Fruit fly (Drosophila melanogaster): ENCODE results near the gene MKP-4.

MKP-4 gene

DNA sequence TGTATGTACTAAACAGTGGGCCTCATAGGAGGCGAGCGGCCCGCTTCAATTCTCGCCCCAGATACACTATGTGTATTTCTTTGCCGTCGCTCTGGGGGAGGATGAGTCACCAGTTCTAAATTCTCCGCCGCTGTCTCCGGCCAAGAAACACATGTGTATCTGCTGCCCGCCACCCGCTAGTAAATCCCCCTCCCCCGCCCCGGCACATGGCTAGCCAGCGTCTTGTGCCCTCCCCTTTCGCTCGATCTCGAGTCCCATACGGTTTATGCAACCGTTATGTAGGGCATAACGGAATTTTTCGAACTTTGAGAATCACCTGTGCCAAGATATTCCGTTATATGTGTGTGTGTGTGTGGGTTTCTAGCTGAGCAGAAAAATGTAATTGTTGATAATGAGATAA lies 17.0 kb upstream of the MKP-4 start (continued):
- no peak for TF ChIP-seq CG10209 (GFP tag; optimal IDR thresholded peaks at IDR 0.05)
- TF ChIP-seq MTF-1 (GFP tag; optimal IDR thresholded peaks at IDR 0.05; ENCODE audit: borderline replicate concordance), result no peak
- no peak for TF ChIP-seq Ssrp (tag; optimal IDR thresholded peaks at IDR 0.05)
- peak; percentile 23 for TF ChIP-seq cg (GFP tag; optimal IDR thresholded peaks at IDR 0.05)
- TF ChIP-seq twi (tag; optimal IDR thresholded peaks at IDR 0.05), result peak; percentile 91
- TF ChIP-seq bbx (GFP tag; IDR thresholded peaks at IDR 0.05; ENCODE audit: partially characterized antibody), result 0 out of 2 replicates have a peak, but pooled peaks have one; percentile 20
- 0 out of 2 replicates have a peak, but pooled peaks have one; percentile 49 for TF ChIP-seq Rfx (GFP tag; IDR thresholded peaks at IDR 0.05)
- peak; percentile 51; the same call in 2 of the 3 replicates for TF ChIP-seq CG6175 (GFP tag; IDR thresholded peaks at IDR 0.05)
- TF ChIP-seq Dref (GFP tag; IDR thresholded peaks at IDR 0.05), result 0 out of 2 replicates have a peak, but pooled peaks have one; percentile 15
- peak; percentile 92 for TF ChIP-seq CG10543 (GFP tag; optimal IDR thresholded peaks at IDR 0.05)
- no peak for TF ChIP-seq YL-1 (GFP tag; optimal IDR thresholded peaks at IDR 0.05)
- no peak for TF ChIP-seq corto (GFP tag; optimal IDR thresholded peaks at IDR 0.05)
- TF ChIP-seq kay (GFP tag; optimal IDR thresholded peaks at IDR 0.05), result peak; percentile 80
- peak; percentile 42 for TF ChIP-seq kah (GFP tag; optimal IDR thresholded peaks at IDR 0.05)
- TF ChIP-seq CG8290 (GFP tag; optimal IDR thresholded peaks at IDR 0.05), result no peak
- peak in 1 of 2 experiments; percentile 40 for TF ChIP-seq CG8290 (tag; optimal IDR thresholded peaks at IDR 0.05)
- no peak for TF ChIP-seq hth (optimal IDR thresholded peaks at IDR 0.05)
- TF ChIP-seq CG15011 (GFP tag; optimal IDR thresholded peaks at IDR 0.05), result no peak
- peak; percentile 32 for TF ChIP-seq exex (tag; optimal IDR thresholded peaks at IDR 0.05)
- no peak for TF ChIP-seq CG2678 (tag; optimal IDR thresholded peaks at IDR 0.05)
- TF ChIP-seq crol (GFP tag; IDR thresholded peaks at IDR 0.05), result peak; percentile 96
- peak; percentile 53; the same call in 1 of the 2 replicates for TF ChIP-seq NFAT (GFP tag; IDR thresholded peaks at IDR 0.05)
- no peak for TF ChIP-seq Dip2 (GFP tag; IDR thresholded peaks at IDR 0.05)
- peak; percentile 68 for TF ChIP-seq sug (tag; optimal IDR thresholded peaks at IDR 0.05)
- TF ChIP-seq CG4707 (GFP tag; optimal IDR thresholded peaks at IDR 0.05), result peak; percentile 39
- TF ChIP-seq Adf1 (GFP tag; IDR thresholded peaks at IDR 0.05), result peak; percentile 9; the same call in 1 of the 2 replicates
- no peak for TF ChIP-seq grn (GFP tag; optimal IDR thresholded peaks at IDR 0.05)
- no peak for TF ChIP-seq CG32772 (GFP tag; IDR thresholded peaks at IDR 0.05)
- TF ChIP-seq gsb-n (tag; optimal IDR thresholded peaks at IDR 0.05), result no peak
- TF ChIP-seq CG34376 (GFP tag; optimal IDR thresholded peaks at IDR 0.05), result peak; percentile 0
- TF ChIP-seq CG11723 (GFP tag; optimal IDR thresholded peaks at IDR 0.05), result no peak
- TF ChIP-seq row (GFP tag; IDR thresholded peaks at IDR 0.05), result 0 out of 3 replicates have a peak, but pooled peaks have one; percentile 7

dm6 chrX:19606558-19606957 lies 16.4 kb upstream of the MKP-4 start:
- TF ChIP-seq Antp (GFP tag; optimal IDR thresholded peaks at IDR 0.05), result no peak
- peak; percentile 82 for TF ChIP-seq sr (GFP tag; IDR thresholded peaks at IDR 0.05)
- TF ChIP-seq TFAM (GFP tag; optimal IDR thresholded peaks at IDR 0.05), result no peak
- no peak for TF ChIP-seq tx (GFP tag; optimal IDR thresholded peaks at IDR 0.05)
- no peak for TF ChIP-seq CG1832 (GFP tag; optimal IDR thresholded peaks at IDR 0.05)
- TF ChIP-seq usp (GFP tag; optimal IDR thresholded peaks at IDR 0.05), result no peak
- no peak for TF ChIP-seq CG8944 (GFP tag; optimal IDR thresholded peaks at IDR 0.05)
- peak; percentile 0; the same call in 1 of the 2 replicates for TF ChIP-seq vvl (GFP tag; IDR thresholded peaks at IDR 0.05)
- no peak for TF ChIP-seq crol (GFP tag; IDR thresholded peaks at IDR 0.05)
- 0 out of 4 replicates have a peak, but pooled peaks have one; percentile 48 for TF ChIP-seq chinmo (GFP tag; IDR thresholded peaks at IDR 0.05; ENCODE audit: partially characterized antibody)
- TF ChIP-seq en (GFP tag; optimal IDR thresholded peaks at IDR 0.05), result no peak
- TF ChIP-seq CG9609 (GFP tag; optimal IDR thresholded peaks at IDR 0.05), result no peak
- TF ChIP-seq ftz-f1 (GFP tag; optimal IDR thresholded peaks at IDR 0.05), result peak; percentile 35
- peak; percentile 61 for TF ChIP-seq CG5180 (GFP tag; optimal IDR thresholded peaks at IDR 0.05)
- TF ChIP-seq Med (GFP tag), result peak; percentile 41
- TF ChIP-seq CG10274 (GFP tag; optimal IDR thresholded peaks at IDR 0.05), result no peak
- TF ChIP-seq ranshi (GFP tag; IDR thresholded peaks at IDR 0.05), result no peak
- TF ChIP-seq Pdp1 (GFP tag; optimal IDR thresholded peaks at IDR 0.05), result peak in 1 of 2 experiments; percentile 76
- TF ChIP-seq CG14441 (GFP tag; IDR thresholded peaks at IDR 0.05), result 0 out of 2 replicates have a peak, but pooled peaks have one; percentile 18
- no peak for TF ChIP-seq CG4424 (GFP tag; optimal IDR thresholded peaks at IDR 0.05)

Measured in whole organism, embryonic.